Worm (Caenorhabditis elegans) whole organism, late embryonic: Measurements from ENCODE around the gene dcr-1.

Experiments used
- F13H6.1 ChIP-seq: sonication (generic microtip); optimal IDR thresholded peaks from 2 replicates; lab custom pipeline; 2016; ENCODE audit warnings: missing genetic modification characterization, missing compliant biosample characterization
- K02D7.2 ChIP-seq: sonication (generic microtip); optimal IDR thresholded peaks from 2 replicates; lab custom pipeline; 2017; ENCODE audit warnings: mild to moderate bottlenecking, missing genetic modification characterization, missing compliant biosample characterization
- K09A11.1 ChIP-seq: sonication (generic microtip); optimal IDR thresholded peaks from 2 replicates; lab custom pipeline; 2017; ENCODE audit warnings: antibody characterized with exemption, mild to moderate bottlenecking, missing genetic modification characterization, missing compliant biosample characterization; ENCODE audit not compliant: insufficient read depth
- T23F11.4 ChIP-seq: fragments of 200-800 bp; sonication (Bioruptor generic); optimal IDR thresholded peaks from 2 replicates; lab custom pipeline; 2018; ENCODE audit warnings: mild to moderate bottlenecking, missing genetic modification characterization, missing compliant biosample characterization
- Y22D7AL.16 ChIP-seq: sonication (generic microtip); optimal IDR thresholded peaks from 2 replicates; lab custom pipeline; 2016; ENCODE audit warnings: missing genetic modification characterization, missing compliant biosample characterization
- ahr-1 ChIP-seq: sonication (generic microtip); optimal IDR thresholded peaks from 2 replicates; lab custom pipeline; 2016; ENCODE audit warnings: missing genetic modification characterization, missing compliant biosample characterization
- ama-1 ChIP-seq: fragments of 150-350 bp; optimal IDR thresholded peaks from 2 replicates; lab custom pipeline; 2014
- ceh-14 ChIP-seq: sonication (generic microtip); optimal IDR thresholded peaks from 2 replicates; lab custom pipeline; 2016; ENCODE audit warnings: missing genotype, missing genetic modification characterization, missing compliant biosample characterization
- ceh-19 ChIP-seq: fragments of 200-800 bp; sonication (Bioruptor generic); optimal IDR thresholded peaks from 2 replicates; lab custom pipeline; 2018; ENCODE audit warnings: mild to moderate bottlenecking, missing genetic modification characterization, missing compliant biosample characterization
- ceh-2 ChIP-seq: sonication (generic microtip); optimal IDR thresholded peaks from 2 replicates; lab custom pipeline; 2016; ENCODE audit warnings: missing genotype, missing genetic modification characterization, missing compliant biosample characterization
- ceh-22 ChIP-seq: sonication (generic microtip); optimal IDR thresholded peaks from 2 replicates; lab custom pipeline; 2017; ENCODE audit warnings: missing biosample characterization, missing genetic modification characterization
- ceh-24 ChIP-seq: sonication (generic microtip); optimal IDR thresholded peaks from 2 replicates; lab custom pipeline; 2016; ENCODE audit warnings: mild to moderate bottlenecking, missing genetic modification characterization, missing compliant biosample characterization
- ceh-48 ChIP-seq: sonication (generic microtip); optimal IDR thresholded peaks from 2 replicates; lab custom pipeline; 2016; ENCODE audit warnings: missing genetic modification characterization, inconsistent platforms, missing compliant biosample characterization
- ceh-6 ChIP-seq: fragments of 200-800 bp; sonication (Bioruptor generic); optimal IDR thresholded peaks from 2 replicates; lab custom pipeline; 2018; ENCODE audit warnings: mild to moderate bottlenecking, missing genetic modification characterization, missing compliant biosample characterization
- ceh-9 ChIP-seq: sonication (generic microtip); optimal IDR thresholded peaks from 2 replicates; lab custom pipeline; 2016; ENCODE audit warnings: mild to moderate bottlenecking, missing genetic modification characterization, inconsistent platforms, missing compliant biosample characterization
- che-1 ChIP-seq: sonication (generic microtip); optimal IDR thresholded peaks from 2 replicates; lab custom pipeline; 2016; ENCODE audit warnings: mild to moderate bottlenecking, missing genetic modification characterization, missing compliant biosample characterization
- dmd-4 ChIP-seq: sonication (generic microtip); optimal IDR thresholded peaks from 2 replicates; lab custom pipeline; 2016; ENCODE audit warnings: borderline replicate concordance, missing genetic modification characterization, missing compliant biosample characterization
- elt-2 ChIP-seq: sonication (generic microtip); optimal IDR thresholded peaks from 2 replicates; lab custom pipeline; 2016; ENCODE audit warnings: missing genetic modification reagents, missing genetic modification characterization, missing compliant biosample characterization
- elt-4 ChIP-seq: sonication (generic microtip); optimal IDR thresholded peaks from 2 replicates; lab custom pipeline; 2016; ENCODE audit warnings: missing genetic modification characterization, missing compliant biosample characterization
- fax-1 ChIP-seq: sonication (generic microtip); optimal IDR thresholded peaks from 2 replicates; lab custom pipeline; 2016; ENCODE audit warnings: missing genotype, missing genetic modification characterization, missing compliant biosample characterization
- fkh-10 ChIP-seq: fragments of 150-350 bp; optimal IDR thresholded peaks from 2 replicates; lab custom pipeline; 2014; ENCODE audit warnings: missing biosample characterization, missing genetic modification reagents, missing genetic modification characterization
- fkh-6 ChIP-seq: sonication (generic microtip); optimal IDR thresholded peaks from 2 replicates; lab custom pipeline; 2016; ENCODE audit warnings: missing genetic modification characterization, missing compliant biosample characterization
- gmeb-2 ChIP-seq: sonication (generic microtip); optimal IDR thresholded peaks from 2 replicates; lab custom pipeline; 2016; ENCODE audit warnings: missing genetic modification characterization, inconsistent platforms, missing compliant biosample characterization
- hlh-13 ChIP-seq: fragments of 200-800 bp; sonication (Bioruptor generic); optimal IDR thresholded peaks from 2 replicates; lab custom pipeline; 2018; ENCODE audit warnings: mild to moderate bottlenecking, missing genetic modification characterization, missing compliant biosample characterization
- hlh-15 ChIP-seq: sonication (generic microtip); optimal IDR thresholded peaks from 2 replicates; lab custom pipeline; 2016; ENCODE audit warnings: missing genetic modification characterization, missing compliant biosample characterization
- hlh-6 ChIP-seq: sonication (generic microtip); optimal IDR thresholded peaks from 2 replicates; lab custom pipeline; 2016; ENCODE audit warnings: missing genotype, missing genetic modification characterization, missing compliant biosample characterization
- hlh-8 ChIP-seq: sonication (generic microtip); optimal IDR thresholded peaks from 2 replicates; lab custom pipeline; 2016; ENCODE audit warnings: missing genotype, missing genetic modification characterization, missing compliant biosample characterization
- lim-6 ChIP-seq: sonication (generic microtip); optimal IDR thresholded peaks from 2 replicates; lab custom pipeline; 2016; ENCODE audit warnings: missing genetic modification characterization, missing compliant biosample characterization
- lin-11 ChIP-seq: fragments of 200-800 bp; sonication (Bioruptor generic); optimal IDR thresholded peaks from 2 replicates; lab custom pipeline; 2018; ENCODE audit warnings: mild to moderate bottlenecking, missing genetic modification characterization, missing compliant biosample characterization
- mec-3 ChIP-seq: sonication (generic microtip); optimal IDR thresholded peaks from 2 replicates; lab custom pipeline; 2016; ENCODE audit warnings: borderline replicate concordance, missing genetic modification characterization, missing compliant biosample characterization
- nfya-1 ChIP-seq: sonication (generic microtip); optimal IDR thresholded peaks from 2 replicates; lab custom pipeline; 2017; ENCODE audit warnings: missing genetic modification characterization, mild to moderate bottlenecking, missing compliant biosample characterization, antibody characterized with exemption, moderate library complexity
- nhr-232 ChIP-seq: sonication (generic microtip); optimal IDR thresholded peaks from 2 replicates; lab custom pipeline; 2016; ENCODE audit warnings: missing genetic modification characterization, missing compliant biosample characterization
- npax-4 ChIP-seq: sonication (generic microtip); optimal IDR thresholded peaks from 2 replicates; lab custom pipeline; 2016; ENCODE audit warnings: missing genetic modification characterization, missing compliant biosample characterization
- odd-2 ChIP-seq: sonication (generic microtip); optimal IDR thresholded peaks from 2 replicates; lab custom pipeline; 2017; ENCODE audit warnings: antibody characterized with exemption, mild to moderate bottlenecking, missing genetic modification characterization, missing compliant biosample characterization
- pag-3 ChIP-seq: sonication (generic microtip); optimal IDR thresholded peaks from 2 replicates; lab custom pipeline; 2016; ENCODE audit warnings: missing compliant biosample characterization, missing genetic modification characterization, borderline replicate concordance
- pax-1 ChIP-seq: fragments of 150-350 bp; optimal IDR thresholded peaks from 2 replicates; lab custom pipeline; 2014; ENCODE audit warnings: missing biosample characterization, missing genetic modification characterization
- pqm-1 ChIP-seq: sonication (generic microtip); optimal IDR thresholded peaks from 2 replicates; lab custom pipeline; 2016; ENCODE audit warnings: missing genetic modification characterization, missing compliant biosample characterization
- pros-1 ChIP-seq: fragments of 150-350 bp; optimal IDR thresholded peaks from 2 replicates; lab custom pipeline; 2014; ENCODE audit warnings: missing biosample characterization, missing genetic modification reagents, missing genetic modification characterization
- ref-2 ChIP-seq: sonication (generic microtip); optimal IDR thresholded peaks from 2 replicates; lab custom pipeline; 2016; ENCODE audit warnings: missing genetic modification characterization, missing compliant biosample characterization
- rnt-1 ChIP-seq: sonication (generic microtip); optimal IDR thresholded peaks from 2 replicates; lab custom pipeline; 2016; ENCODE audit warnings: missing genetic modification characterization, missing compliant biosample characterization
- sdc-2 ChIP-seq: sonication (generic microtip); optimal IDR thresholded peaks from 2 replicates; lab custom pipeline; 2016; ENCODE audit warnings: missing genotype, missing genetic modification characterization, missing compliant biosample characterization
- sox-4 ChIP-seq: sonication (generic microtip); optimal IDR thresholded peaks from 2 replicates; lab custom pipeline; 2017; ENCODE audit warnings: mild to moderate bottlenecking, missing genetic modification characterization, inconsistent platforms, missing compliant biosample characterization
- syd-9 ChIP-seq: sonication (generic microtip); optimal IDR thresholded peaks from 2 replicates; lab custom pipeline; 2016; ENCODE audit warnings: mild to moderate bottlenecking, missing genetic modification characterization, moderate library complexity, missing compliant biosample characterization
- ttx-3 ChIP-seq: sonication (generic microtip); optimal IDR thresholded peaks from 2 replicates; lab custom pipeline; 2016; ENCODE audit warnings: missing genetic modification reagents, missing genetic modification characterization, missing compliant biosample characterization
- unc-55 ChIP-seq: sonication (generic microtip); optimal IDR thresholded peaks from 2 replicates; lab custom pipeline; 2017; ENCODE audit warnings: missing biosample characterization, missing genetic modification reagents, missing genetic modification characterization
- unc-86 ChIP-seq: sonication (generic microtip); optimal IDR thresholded peaks from 2 replicates; lab custom pipeline; 2016; ENCODE audit warnings: missing genetic modification characterization, missing compliant biosample characterization
- ztf-16 ChIP-seq: sonication (generic microtip); optimal IDR thresholded peaks from 2 replicates; lab custom pipeline; 2017; ENCODE audit warnings: missing genetic modification characterization, missing compliant biosample characterization

Gene dcr-1

DNA sequence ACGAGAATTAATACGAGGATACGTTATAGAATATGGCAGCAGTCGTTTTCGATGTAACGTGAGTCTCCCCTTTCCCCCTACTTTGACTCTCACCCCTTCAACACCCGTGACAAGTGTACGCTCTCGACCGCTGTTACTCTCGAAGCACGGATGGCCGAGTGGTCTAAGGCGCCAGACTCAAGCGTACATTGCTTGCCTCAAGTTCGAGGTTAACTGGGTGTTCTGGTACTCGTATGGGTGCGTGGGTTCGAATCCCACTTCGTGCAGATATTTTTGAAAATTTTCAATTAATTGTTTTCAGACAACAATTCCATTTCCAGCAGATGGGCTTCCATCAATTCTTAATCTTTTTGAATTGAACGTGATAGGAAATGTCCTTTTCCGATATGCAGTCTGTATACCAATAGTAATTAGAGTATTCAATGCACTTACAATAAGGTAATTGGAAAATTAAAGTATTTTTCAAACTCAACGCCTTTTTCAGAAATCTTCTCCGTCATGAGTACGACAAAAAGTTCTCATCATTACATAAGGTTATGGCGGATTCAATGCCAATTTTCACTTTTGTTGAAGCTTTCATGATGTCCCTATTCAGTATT lies 29.5 kb upstream of the dcr-1 start (continued):
- TF ChIP-seq npax-4 (tag; lab: Kevin White, UChicago) (peak; percentile 29), fax-1 (peak; percentile 69), nhr-232 (peak; percentile 78), F13H6.1 (no peak), hlh-8 (tag; lab: Kevin White, UChicago) (peak; percentile 60), rnt-1 (peak; percentile 63), unc-86 (tag; lab: Kevin White, UChicago) (peak; percentile 33), ceh-14 (tag; lab: Kevin White, UChicago) (peak; percentile 23), ztf-16 (tag; lab: Kevin White, UChicago) (peak; percentile 80), fkh-6 (tag; lab: Kevin White, UChicago) (peak; percentile 78), ceh-24 (tag; lab: Kevin White, UChicago) (peak; percentile 17), ama-1 (no peak), fkh-10 (GFP tag; lab: Kevin White, UChicago) (peak; percentile 41), ahr-1 (tag; lab: Kevin White, UChicago) (peak; percentile 44), pag-3 (tag; lab: Kevin White, UChicago) (no peak), ceh-2 (tag; lab: Kevin White, UChicago) (peak; percentile 73), unc-55 (GFP tag; lab: Kevin White, UChicago) (no peak), Y22D7AL.16 (tag; lab: Kevin White, UChicago) (peak; percentile 30), K02D7.2 (peak; percentile 28), pax-1 (tag; lab: Kevin White, UChicago) (no peak), pros-1 (no peak), mec-3 (tag; lab: Kevin White, UChicago) (no peak), che-1 (peak; percentile 72), ceh-9 (tag; lab: Kevin White, UChicago) (no peak), hlh-15 (peak; percentile 58), dmd-4 (peak; percentile 23), elt-2 (tag; lab: Kevin White, UChicago) (peak; percentile 70), hlh-13 (GFP tag; lab: Kevin White, UChicago) (peak; percentile 18), gmeb-2 (tag; lab: Kevin White, UChicago) (peak; percentile 76)

DNA sequence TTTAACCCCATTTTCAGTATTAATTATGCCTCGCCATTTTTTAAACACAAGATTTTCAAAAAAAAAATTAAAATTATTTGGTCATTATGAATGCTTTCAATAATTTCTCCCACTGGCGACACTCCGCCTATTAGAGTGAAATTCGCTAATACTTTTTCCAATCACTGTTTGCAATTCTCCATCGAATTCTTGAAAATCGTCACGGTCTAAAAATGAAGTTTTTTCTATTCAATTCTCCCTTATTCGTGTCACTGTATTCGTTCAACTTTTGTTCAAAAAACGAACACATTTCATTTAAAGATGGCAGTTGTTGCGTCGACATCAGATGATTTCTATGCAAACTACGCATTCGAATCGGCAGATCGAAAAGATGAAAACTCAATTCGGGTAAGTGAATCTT lies 28.4 kb upstream of the dcr-1 start, which contains the start of gene C14B9.3:
Gene C14B9.3 (plus strand): TSS at position 301 of the 400 bp plus-strand sequence.
- TF ChIP-seq sox-4 (tag; lab: Kevin White, UChicago) (no peak), K09A11.1 (tag; lab: Kevin White, UChicago) (no peak), odd-2 (tag; lab: Kevin White, UChicago) (no peak), elt-4 (tag; lab: Kevin White, UChicago) (no peak), hlh-6 (tag; lab: Kevin White, UChicago) (no peak), hlh-8 (tag; lab: Kevin White, UChicago) (no peak), ceh-6 (GFP tag; lab: Kevin White, UChicago) (no peak), sdc-2 (tag; lab: Kevin White, UChicago) (no peak), ceh-48 (no peak), ceh-22 (tag; lab: Kevin White, UChicago) (no peak), che-1 (no peak), T23F11.4 (GFP tag; lab: Kevin White, UChicago) (no peak), fkh-10 (GFP tag; lab: Kevin White, UChicago) (no peak)

ce11 chrIII:8106476-8106875 lies 26.4 kb upstream of the dcr-1 start:
- peak; percentile 67 for TF ChIP-seq sox-4 (tag; lab: Kevin White, UChicago)
- peak; percentile 41 for TF ChIP-seq ref-2 (tag; lab: Kevin White, UChicago)
- TF ChIP-seq K09A11.1 (tag; lab: Kevin White, UChicago) = peak; percentile 53
- peak; percentile 49 for TF ChIP-seq K02D7.2
- TF ChIP-seq Y22D7AL.16 (tag; lab: Kevin White, UChicago) = peak; percentile 66
- no peak for TF ChIP-seq ama-1
- TF ChIP-seq ceh-2 (tag; lab: Kevin White, UChicago) = peak; percentile 35
- TF ChIP-seq syd-9 (tag; lab: Kevin White, UChicago) = peak; percentile 49
- TF ChIP-seq fkh-10 (GFP tag; lab: Kevin White, UChicago) = peak; percentile 44
- TF ChIP-seq dmd-4 = peak; percentile 40
- TF ChIP-seq ztf-16 (tag; lab: Kevin White, UChicago) = peak; percentile 46
- TF ChIP-seq ceh-19 = peak; percentile 71
- no peak for TF ChIP-seq pqm-1
- peak; percentile 70 for TF ChIP-seq T23F11.4 (GFP tag; lab: Kevin White, UChicago)
- peak; percentile 41 for TF ChIP-seq nfya-1
- peak; percentile 56 for TF ChIP-seq ceh-9 (tag; lab: Kevin White, UChicago)
- TF ChIP-seq ceh-22 (tag; lab: Kevin White, UChicago) = no peak
- TF ChIP-seq gmeb-2 (tag; lab: Kevin White, UChicago) = peak; percentile 53
- peak; percentile 71 for TF ChIP-seq lin-11 (tag; lab: Kevin White, UChicago)
- no peak for TF ChIP-seq lim-6 (tag; lab: Kevin White, UChicago)
- TF ChIP-seq pag-3 (tag; lab: Kevin White, UChicago) = no peak
- TF ChIP-seq ttx-3 (tag; lab: Kevin White, UChicago) = peak; percentile 58
- TF ChIP-seq npax-4 (tag; lab: Kevin White, UChicago) = peak; percentile 51
- TF ChIP-seq unc-55 (GFP tag; lab: Kevin White, UChicago) = no peak
